Fruit fly (Drosophila melanogaster) whole organism, embryonic: ENCODE results near the gene CG31717.

Experiments
- ATbp ChIP-seq: fragments of 200-800 bp; sonication (Bioruptor generic); optimal IDR thresholded peaks from 2 replicates; lab custom pipeline; 2017; ENCODE audit warnings: missing biosample characterization, mild to moderate bottlenecking, missing genetic modification characterization, missing genetic modification reagents
- Atf6 ChIP-seq: fragments of 200-800 bp; sonication (Bioruptor generic); IDR thresholded peaks from 2 replicates; pipeline ENCODE4 v1.3.6; 2022; ENCODE audit warnings: missing biosample characterization, missing genetic modification characterization
- CG10209 ChIP-seq: fragments of 200-800 bp; sonication (Bioruptor generic); optimal IDR thresholded peaks from 3 replicates; lab custom pipeline; 2017; ENCODE audit warnings: missing biosample characterization, mild to moderate bottlenecking, missing genetic modification characterization, missing genetic modification reagents
- CG11398 ChIP-seq: fragments of 200-800 bp; sonication (Bioruptor generic); optimal IDR thresholded peaks from 2 replicates; lab custom pipeline; 2016; ENCODE audit warnings: missing biosample characterization, missing genetic modification characterization
- CG11560 ChIP-seq: fragments of 200-800 bp; sonication (Bioruptor generic); IDR thresholded peaks from 3 replicates; pipeline ENCODE4 v1.3.6; 2022; ENCODE audit warnings: missing biosample characterization, missing genetic modification characterization
- CG12391 ChIP-seq: fragments of 200-800 bp; sonication (Bioruptor generic); optimal IDR thresholded peaks from 3 replicates; lab custom pipeline; 2018; ENCODE audit warnings: missing biosample characterization, mild to moderate bottlenecking, missing genetic modification characterization, moderate library complexity
- CG13775 ChIP-seq: fragments of 200-800 bp; sonication (Bioruptor generic); optimal IDR thresholded peaks from 3 replicates; lab custom pipeline; 2017; ENCODE audit warnings: missing biosample characterization, mild to moderate bottlenecking, missing genetic modification characterization
- CG17186 ChIP-seq: fragments of 200-800 bp; sonication (Bioruptor generic); optimal IDR thresholded peaks from 3 replicates; lab custom pipeline; 2017; ENCODE audit warnings: missing biosample characterization, missing genetic modification reagents, missing genetic modification characterization
- CG17385 ChIP-seq: fragments of 200-800 bp; sonication (Bioruptor generic); optimal IDR thresholded peaks from 3 replicates; lab custom pipeline; 2018; ENCODE audit warnings: missing biosample characterization, mild to moderate bottlenecking, missing genetic modification characterization
- CG18599 ChIP-seq: fragments of 200-800 bp; sonication (Bioruptor generic); optimal IDR thresholded peaks from 3 replicates; lab custom pipeline; 2017; ENCODE audit warnings: missing biosample characterization, missing genetic modification characterization, mild to moderate bottlenecking, moderate library complexity, missing genetic modification reagents
- CG34376 ChIP-seq: fragments of 200-800 bp; sonication (Bioruptor generic); optimal IDR thresholded peaks from 2 replicates; lab custom pipeline; 2018; ENCODE audit warnings: missing biosample characterization, mild to moderate bottlenecking, missing genetic modification characterization
- CG5180 ChIP-seq: fragments of 200-800 bp; sonication (Bioruptor generic); optimal IDR thresholded peaks from 3 replicates; lab custom pipeline; 2017; ENCODE audit warnings: missing biosample characterization, missing genetic modification characterization, mild to moderate bottlenecking, moderate library complexity, missing genetic modification reagents
- CG5245 ChIP-seq: fragments of 200-800 bp; sonication (Bioruptor generic); optimal IDR thresholded peaks from 3 replicates; lab custom pipeline; 2016; ENCODE audit warnings: missing biosample characterization, missing genetic modification characterization
- CG6791 ChIP-seq: fragments of 200-800 bp; sonication (Bioruptor generic); IDR thresholded peaks from 3 replicates; pipeline ENCODE4 v1.3.6; 2022; ENCODE audit warnings: missing biosample characterization, missing genetic modification characterization; ENCODE audit not compliant: partially characterized antibody
- CG7372 ChIP-seq: fragments of 200-800 bp; sonication (Bioruptor generic); IDR thresholded peaks from 2 replicates; pipeline ENCODE4 v1.3.6; 2022; ENCODE audit warnings: missing biosample characterization, missing genetic modification characterization
- CG7745 ChIP-seq: fragments of 200-800 bp; sonication (Bioruptor generic); optimal IDR thresholded peaks from 2 replicates; lab custom pipeline; 2018; ENCODE audit warnings: missing biosample characterization, mild to moderate bottlenecking, missing genetic modification characterization, moderate library complexity
- CG8388 ChIP-seq: fragments of 200-800 bp; sonication (Bioruptor generic); optimal IDR thresholded peaks from 2 replicates; lab custom pipeline; 2019; ENCODE audit warnings: missing biosample characterization, mild to moderate bottlenecking, missing genetic modification characterization, moderate library complexity
- CG9437 ChIP-seq: fragments of 200-800 bp; sonication (Bioruptor generic); optimal IDR thresholded peaks from 2 replicates; lab custom pipeline; 2018; ENCODE audit warnings: missing biosample characterization, mild to moderate bottlenecking, missing genetic modification characterization
- D ChIP-seq, 2 experiments: fragments of 200-800 bp in 1 of 2; fragments of >200 bp in 1 of 2; sonication (Bioruptor generic) in 1 of 2; optimal IDR thresholded peaks; 2 replicates in 1 of 2; 3 replicates in 1 of 2; lab custom pipeline; 2017; ENCODE audit warnings: mild to moderate bottlenecking in 1 of 2, missing biosample characterization in 1 of 2, missing genetic modification characterization in 1 of 2, missing genetic modification reagents in 1 of 2
- Dp ChIP-seq: fragments of 200-800 bp; sonication (Bioruptor generic); optimal IDR thresholded peaks from 2 replicates; lab custom pipeline; 2018; ENCODE audit warnings: missing biosample characterization, mild to moderate bottlenecking, missing genetic modification characterization, moderate library complexity
- Dref ChIP-seq: fragments of 200-800 bp; sonication (Bioruptor generic); IDR thresholded peaks from 2 replicates; pipeline ENCODE4 v1.3.6; 2022; ENCODE audit warnings: missing biosample characterization, missing genetic modification characterization
- HLH4C ChIP-seq: fragments of 200-800 bp; sonication (Bioruptor generic); IDR thresholded peaks from 3 replicates; pipeline ENCODE4 v1.3.6; 2022; ENCODE audit warnings: missing biosample characterization, missing genetic modification characterization; ENCODE audit not compliant: partially characterized antibody
- HmgD ChIP-seq: fragments of 200-800 bp; sonication (Bioruptor generic); optimal IDR thresholded peaks from 3 replicates; lab custom pipeline; 2016; ENCODE audit warnings: missing biosample characterization, missing genetic modification characterization
- Hmx ChIP-seq: fragments of 200-800 bp; sonication (Bioruptor generic); optimal IDR thresholded peaks from 2 replicates; lab custom pipeline; 2016; ENCODE audit warnings: missing biosample characterization, missing genetic modification characterization
- Lhr ChIP-seq: fragments of 200-800 bp; sonication (Bioruptor generic); optimal IDR thresholded peaks from 3 replicates; lab custom pipeline; 2017; ENCODE audit warnings: mild to moderate bottlenecking, missing biosample characterization, missing genetic modification reagents, missing genetic modification characterization
- Med ChIP-seq: fragments of 200-800 bp; sonication (Bioruptor generic); peaks from one replicate; lab custom pipeline; 2016; ENCODE audit warnings: missing biosample characterization, missing genetic modification characterization, mild to moderate bottlenecking, inconsistent platforms, moderate library complexity
- Meics ChIP-seq: fragments of 200-800 bp; sonication (Bioruptor generic); optimal IDR thresholded peaks from 2 replicates; lab custom pipeline; 2017; ENCODE audit warnings: missing biosample characterization, mild to moderate bottlenecking, missing genetic modification characterization
- Xbp1 ChIP-seq: fragments of 200-800 bp; sonication (Bioruptor generic); optimal IDR thresholded peaks from 3 replicates; lab custom pipeline; 2016; ENCODE audit warnings: missing biosample characterization, mild to moderate bottlenecking, missing genetic modification characterization
- amos ChIP-seq: fragments of 200-800 bp; sonication (Bioruptor generic); IDR thresholded peaks from 2 replicates; pipeline ENCODE4 v1.3.6; 2022; ENCODE audit warnings: missing biosample characterization, missing genetic modification characterization; ENCODE audit not compliant: partially characterized antibody
- ato ChIP-seq: fragments of 200-800 bp; sonication (Bioruptor generic); IDR thresholded peaks from 2 replicates; pipeline ENCODE4 v1.3.6; 2022; ENCODE audit warnings: missing biosample characterization, missing genetic modification characterization; ENCODE audit not compliant: partially characterized antibody
- bsh ChIP-seq, 2 experiments: fragments of 200-800 bp; sonication (Bioruptor generic); optimal IDR thresholded peaks; 2 replicates each; lab custom pipeline; 2017 to 2018; ENCODE audit warnings: mild to moderate bottlenecking in 2 of 2, missing biosample characterization in 2 of 2, missing genetic modification characterization in 2 of 2, moderate library complexity in 1 of 2
- caup ChIP-seq: fragments of 200-800 bp; sonication (Bioruptor generic); optimal IDR thresholded peaks from 3 replicates; lab custom pipeline; 2017; ENCODE audit warnings: missing biosample characterization, mild to moderate bottlenecking, missing genetic modification characterization, moderate library complexity; ENCODE audit not compliant: severe bottlenecking
- ci ChIP-seq: fragments of 200-800 bp; sonication (Bioruptor generic); IDR thresholded peaks from 3 replicates; pipeline ENCODE4 v1.3.6; 2022; ENCODE audit warnings: missing biosample characterization, missing genetic modification characterization
- crc ChIP-seq: fragments of 200-800 bp; sonication (Bioruptor generic); optimal IDR thresholded peaks from 2 replicates; lab custom pipeline; 2016; ENCODE audit warnings: missing biosample characterization, missing genetic modification characterization
- crp ChIP-seq, 2 experiments: fragments of 200-800 bp; sonication (Bioruptor generic); optimal IDR thresholded peaks; 2 replicates in 1 of 2; 3 replicates in 1 of 2; lab custom pipeline; 2017; ENCODE audit warnings: missing biosample characterization in 2 of 2, missing genetic modification characterization in 2 of 2, mild to moderate bottlenecking in 1 of 2, moderate library complexity in 1 of 2
- cwo ChIP-seq: fragments of 200-800 bp; sonication (Bioruptor generic); optimal IDR thresholded peaks from 3 replicates; lab custom pipeline; 2017; ENCODE audit warnings: missing biosample characterization, missing genetic modification characterization, mild to moderate bottlenecking, moderate library complexity, missing genetic modification reagents
- en ChIP-seq: fragments of 200-800 bp; sonication (Bioruptor generic); optimal IDR thresholded peaks from 2 replicates; lab custom pipeline; 2016; ENCODE audit warnings: missing biosample characterization, missing genetic modification characterization
- gsb-n ChIP-seq: fragments of 200-800 bp; sonication (Bioruptor generic); optimal IDR thresholded peaks from 3 replicates; lab custom pipeline; 2018; ENCODE audit warnings: missing biosample characterization, mild to moderate bottlenecking, missing genetic modification characterization
- kni ChIP-seq: fragments of 200-800 bp; sonication (Bioruptor generic); optimal IDR thresholded peaks from 3 replicates; lab custom pipeline; 2017; ENCODE audit warnings: mild to moderate bottlenecking, missing biosample characterization, missing genetic modification reagents, missing genetic modification characterization
- maf-S ChIP-seq: fragments of 200-800 bp; sonication (Bioruptor generic); optimal IDR thresholded peaks from 2 replicates; lab custom pipeline; 2016; ENCODE audit warnings: missing biosample characterization, missing genetic modification characterization
- prd ChIP-seq, 3 experiments: fragments of >200 bp in 2 of 3; fragments of 200-800 bp in 1 of 3; sonication (Bioruptor generic) in 1 of 3; optimal IDR thresholded peaks in 2 of 3; IDR thresholded peaks in 1 of 3; 2 replicates in 2 of 3; 3 replicates in 1 of 3; pipeline versions ENCODE4 v1.3.6 to Lab custom; 2017 to 2022; ENCODE audit warnings: missing biosample characterization in 1 of 3, missing genetic modification characterization in 1 of 3
- rib ChIP-seq: fragments of 200-800 bp; sonication (Bioruptor generic); IDR thresholded peaks from 2 replicates; pipeline ENCODE4 v1.3.6; 2022; ENCODE audit warnings: missing biosample characterization, missing genetic modification characterization
- row ChIP-seq: fragments of 200-800 bp; sonication (Bioruptor generic); IDR thresholded peaks from 3 replicates; pipeline ENCODE4 v1.3.6; 2022; ENCODE audit warnings: missing biosample characterization, missing genetic modification characterization
- sens ChIP-seq: fragments of 200-800 bp; sonication (Bioruptor generic); peaks from one replicate; lab custom pipeline; 2016; ENCODE audit warnings: missing biosample characterization, missing genetic modification characterization
- sna ChIP-seq: fragments of 200-800 bp; sonication (Bioruptor generic); IDR thresholded peaks from 2 replicates; pipeline ENCODE4 v1.3.6; 2022; ENCODE audit warnings: missing biosample characterization, missing genetic modification characterization; ENCODE audit not compliant: partially characterized antibody
- unc-4 ChIP-seq: fragments of 200-800 bp; sonication (Bioruptor generic); IDR thresholded peaks from 2 replicates; pipeline ENCODE4 v1.3.6; 2022; ENCODE audit warnings: missing biosample characterization, missing genetic modification characterization; ENCODE audit not compliant: partially characterized antibody
- vnd ChIP-seq: fragments of 200-800 bp; sonication (Bioruptor generic); IDR thresholded peaks from 3 replicates; pipeline ENCODE4 v1.3.6; 2022; ENCODE audit warnings: missing biosample characterization, missing genetic modification characterization; ENCODE audit not compliant: partially characterized antibody
- zf30C ChIP-seq: fragments of 200-800 bp; sonication (Bioruptor generic); optimal IDR thresholded peaks from 3 replicates; lab custom pipeline; 2018; ENCODE audit warnings: missing biosample characterization, mild to moderate bottlenecking, missing genetic modification characterization

The CG31717 gene

DNA sequence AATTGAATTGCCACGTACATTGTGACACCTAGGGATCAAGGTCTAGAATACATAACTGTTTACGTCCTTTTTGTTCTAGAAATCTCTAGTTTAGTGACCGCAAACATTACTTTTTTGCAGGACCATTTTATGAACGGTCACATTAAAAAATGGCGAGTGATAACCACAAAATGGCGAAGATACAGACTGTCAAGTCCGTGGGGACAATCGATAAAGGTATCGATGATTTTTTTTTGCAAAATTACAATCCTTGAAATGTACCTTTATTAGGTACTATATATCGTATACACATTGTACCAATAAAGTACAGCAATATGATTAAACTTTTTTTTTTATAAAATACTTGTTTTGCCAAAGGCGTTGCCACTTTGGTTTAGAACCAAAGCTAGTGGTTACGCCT lies 20.1 kb upstream of the CG31717 start (continued):
- TF ChIP-seq bsh (GFP tag; optimal IDR thresholded peaks at IDR 0.05; lab: Kevin White, UChicago) (no peak), CG7745 (no peak), Hmx (GFP tag; lab: Kevin White, UChicago) (no peak), ATbp (GFP tag; lab: Kevin White, UChicago) (no peak), CG5245 (GFP tag; lab: Kevin White, UChicago) (no peak), prd (optimal IDR thresholded peaks at IDR 0.05; lab: Kevin White, UChicago) (no peak), prd (GFP tag; IDR thresholded peaks at IDR 0.05; lab: Robert Waterston, UW) (no peak), CG6791 (GFP tag; lab: Robert Waterston, UW) (peak; percentile 60; the same call in 2 of the 3 replicates), cwo (GFP tag; lab: Kevin White, UChicago) (no peak), crc (GFP tag; lab: Kevin White, UChicago) (no peak), caup (GFP tag; lab: Kevin White, UChicago) (no peak), ci (GFP tag; lab: Robert Waterston, UW) (no peak), CG9437 (GFP tag; lab: Kevin White, UChicago) (no peak), Med (GFP tag; lab: Kevin White, UChicago) (no peak), Meics (GFP tag; lab: Kevin White, UChicago) (no peak), Lhr (peak; percentile 32), rib (GFP tag; lab: Robert Waterston, UW) (no peak), gsb-n (tag; lab: Kevin White, UChicago) (no peak), D (optimal IDR thresholded peaks at IDR 0.05; lab: Kevin White, UChicago) (no peak), D (GFP tag; optimal IDR thresholded peaks at IDR 0.05; lab: Kevin White, UChicago) (no peak), CG17385 (GFP tag; lab: Kevin White, UChicago) (no peak), Dp (GFP tag; lab: Kevin White, UChicago) (no peak), CG5180 (GFP tag; lab: Kevin White, UChicago) (no peak), CG12391 (tag; lab: Kevin White, UChicago) (no peak), HLH4C (GFP tag; lab: Robert Waterston, UW) (peak; percentile 47; the same call in 1 of the 3 replicates), CG8388 (GFP tag; lab: Kevin White, UChicago) (no peak), maf-S (no peak), vnd (GFP tag; lab: Robert Waterston, UW) (peak; percentile 44; the same call in 2 of the 3 replicates), CG17186 (no peak), Dref (GFP tag; lab: Robert Waterston, UW) (peak; percentile 55), CG11560 (tag; lab: Robert Waterston, UW) (no peak), zf30C (no peak), sna (GFP tag; lab: Robert Waterston, UW) (0 out of 2 replicates have a peak, but pooled peaks have one; percentile 50), ato (GFP tag; lab: Robert Waterston, UW) (no peak), sens (GFP tag; lab: Kevin White, UChicago) (peak; percentile 41), HmgD (no peak), CG7372 (GFP tag; lab: Robert Waterston, UW) (no peak), CG11398 (no peak), amos (GFP tag; lab: Robert Waterston, UW) (no peak; the same call in 1 of the 2 replicates), Atf6 (no peak), CG13775 (GFP tag; lab: Kevin White, UChicago) (no peak), CG18599 (no peak), en (GFP tag; lab: Kevin White, UChicago) (no peak), CG34376 (GFP tag; lab: Kevin White, UChicago) (no peak), kni (GFP tag; lab: Kevin White, UChicago) (no peak), unc-4 (peak; percentile 60; the same call in 1 of the 2 replicates), row (GFP tag; lab: Robert Waterston, UW) (peak; percentile 36; the same call in 2 of the 3 replicates), CG10209 (GFP tag; lab: Kevin White, UChicago) (no peak), crp (GFP tag; optimal IDR thresholded peaks at IDR 0.05; lab: Kevin White, UChicago) (no peak), Xbp1 (no peak)
